Fruit fly (Drosophila melanogaster): ENCODE results near the gene CG45116.
"Not testable (repeated sequence)": the region's sequence is repeated elsewhere in the genome, so short reads cannot be mapped to it uniquely, and the experiment has no call there.

CG45116 gene

dm6 chr3L:22696930-22697329 is 2.3 kb upstream of the CG45116 start, which contains the start of gene CG32453:
Gene CG32453 (plus strand): TSS chr3L:22697230.
- not testable (repeated sequence) for TF ChIP-seq Dip3 (GFP tag; optimal IDR thresholded peaks at IDR 0.05); ara (GFP tag; IDR thresholded peaks at IDR 0.05); Kr (GFP tag; optimal IDR thresholded peaks at IDR 0.05)

DNA sequence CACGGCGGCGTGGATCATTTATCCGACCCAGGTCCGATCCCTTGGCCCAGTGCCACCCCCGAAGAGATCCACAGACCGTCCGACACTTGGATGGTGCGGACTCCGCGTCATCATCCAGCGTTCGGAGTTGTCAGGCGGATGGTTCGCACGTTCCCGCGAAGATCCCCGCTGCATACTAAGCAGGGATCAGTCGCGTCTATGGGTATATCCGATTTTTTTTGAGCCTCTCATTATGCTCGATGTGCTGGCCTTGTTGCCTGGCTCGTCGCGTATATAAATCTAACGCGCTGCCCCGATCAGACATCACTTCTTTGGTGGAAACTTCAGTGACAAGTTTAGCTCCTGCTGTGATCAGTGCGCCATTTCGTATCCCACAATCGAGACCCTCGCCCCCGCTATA is 12.6 kb downstream of the CG45116 start, which contains the start of gene CG11370:
Gene CG11370, plus strand, starts transcription at position 301 of the 400 bp plus-strand sequence.
- TF ChIP-seq Fer2 (tag; optimal IDR thresholded peaks at IDR 0.05), result no peak
- no peak for TF ChIP-seq hkb (optimal IDR thresholded peaks at IDR 0.05)
- TF ChIP-seq hkb (GFP tag; IDR thresholded peaks at IDR 0.05), result no peak
- TF ChIP-seq CG11456 (GFP tag; IDR thresholded peaks at IDR 0.05), result 0 out of 3 replicates have a peak, but pooled peaks have one; percentile 22
- TF ChIP-seq Dbx (GFP tag; IDR thresholded peaks at IDR 0.05), result no peak
- TF ChIP-seq tin (GFP tag; optimal IDR thresholded peaks at IDR 0.05), result no peak
- TF ChIP-seq HHEX (GFP tag; optimal IDR thresholded peaks at IDR 0.05), result no peak
- TF ChIP-seq CG2202 (tag; optimal IDR thresholded peaks at IDR 0.05), result no peak
- no peak for TF ChIP-seq CG13424 (tag; optimal IDR thresholded peaks at IDR 0.05)

DNA sequence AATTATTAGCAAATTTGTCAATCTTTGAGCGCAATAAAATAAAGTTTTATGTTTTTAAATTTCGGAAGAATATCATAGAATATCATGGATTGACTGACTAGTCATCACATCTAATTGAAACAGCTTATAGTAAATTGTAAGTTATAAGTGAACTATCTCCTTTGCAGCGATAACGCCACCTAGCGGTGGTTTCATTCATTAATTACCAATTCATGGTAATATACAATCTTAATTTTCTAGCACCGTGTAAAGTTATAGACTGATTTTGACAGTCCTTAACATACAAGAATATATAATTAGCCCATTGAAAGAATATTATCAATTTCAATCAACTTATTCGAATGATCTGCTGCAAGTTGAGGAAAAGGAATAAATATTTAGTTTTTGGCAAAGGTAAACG is 14.4 kb downstream of the CG45116 start:
- no peak for TF ChIP-seq trh (GFP tag; optimal IDR thresholded peaks at IDR 0.05)
- TF ChIP-seq CG15601 (tag; optimal IDR thresholded peaks at IDR 0.05), result peak; percentile 93
- no peak for TF ChIP-seq knrl (GFP tag; IDR thresholded peaks at IDR 0.05; ENCODE audit: partially characterized antibody)
- peak; percentile 12 for TF ChIP-seq stwl (tag; optimal IDR thresholded peaks at IDR 0.05)
- no peak for TF ChIP-seq C15 (GFP tag; IDR thresholded peaks at IDR 0.05)
- no peak for TF ChIP-seq row (GFP tag; IDR thresholded peaks at IDR 0.05)
- no peak for TF ChIP-seq lbe (GFP tag; optimal IDR thresholded peaks at IDR 0.05)
- TF ChIP-seq bigmax (GFP tag; optimal IDR thresholded peaks at IDR 0.05), result no peak
- TF ChIP-seq pnt (GFP tag; optimal IDR thresholded peaks at IDR 0.05), result no peak
- TF ChIP-seq CG14965 (GFP tag; optimal IDR thresholded peaks at IDR 0.05; ENCODE audit: borderline replicate concordance), result no peak
- TF ChIP-seq CTCF (GFP tag; optimal IDR thresholded peaks at IDR 0.05), result peak; percentile 88
- no peak for TF ChIP-seq crol (GFP tag; IDR thresholded peaks at IDR 0.05)
- TF ChIP-seq CG17328 (GFP tag; IDR thresholded peaks at IDR 0.05), result no peak
- TF ChIP-seq Dip2 (GFP tag; IDR thresholded peaks at IDR 0.05), result peak; percentile 61
- TF ChIP-seq Dip3 (GFP tag; optimal IDR thresholded peaks at IDR 0.05), result no peak
- TF ChIP-seq CG12299 (tag; optimal IDR thresholded peaks at IDR 0.05), result no peak
- no peak for TF ChIP-seq salm (tag; optimal IDR thresholded peaks at IDR 0.05)
- TF ChIP-seq Myb (GFP tag; optimal IDR thresholded peaks at IDR 0.05), result no peak

DNA sequence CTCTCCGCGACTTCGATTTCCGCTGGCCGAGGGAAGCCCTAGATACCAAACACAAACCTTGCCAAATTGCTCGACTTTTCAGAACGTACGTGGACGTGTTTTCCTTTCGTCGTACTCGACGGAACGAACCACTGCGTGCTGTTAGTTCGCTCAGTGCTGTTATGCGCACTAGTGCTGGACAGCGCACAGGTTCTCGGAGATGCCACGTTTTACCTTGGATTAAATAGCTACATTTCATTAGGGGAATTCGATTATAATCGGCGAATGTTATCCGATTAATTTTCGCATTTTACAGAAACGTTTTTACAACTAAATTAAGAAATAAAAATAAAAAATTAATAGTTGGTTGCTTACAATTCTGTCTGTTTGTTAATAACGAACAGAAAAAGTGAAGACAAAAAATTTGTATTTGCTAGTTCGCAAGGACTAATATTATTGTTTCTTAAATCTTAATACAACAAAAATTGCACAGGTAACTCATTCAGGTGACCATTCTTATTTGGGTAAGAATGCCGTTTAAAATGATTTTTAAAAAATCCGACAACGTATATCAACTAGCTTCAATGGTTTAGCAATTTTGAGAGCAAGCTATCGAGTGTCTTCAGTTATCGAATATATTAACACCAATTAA is 18.0 kb downstream of the CG45116 start, which contains the start of the genes ArfGAP3 and CG32452:
Gene ArfGAP3, minus strand, starts transcription at position 441 of the 631 bp plus-strand sequence.
Gene CG32452, plus strand, starts transcription at position 592 of the 631 bp plus-strand sequence.
- peak; percentile 63 for TF ChIP-seq Ssrp (tag; optimal IDR thresholded peaks at IDR 0.05)
- peak; percentile 54 for TF ChIP-seq gcm (GFP tag; optimal IDR thresholded peaks at IDR 0.05)
- peak; percentile 67 for TF ChIP-seq Dref (GFP tag; IDR thresholded peaks at IDR 0.05)
- no peak for TF ChIP-seq CG31365 (tag; optimal IDR thresholded peaks at IDR 0.05)
- TF ChIP-seq cas (GFP tag; IDR thresholded peaks at IDR 0.05), result no peak; the same call in 1 of the 2 replicates
- TF ChIP-seq Bdp1 (GFP tag; optimal IDR thresholded peaks at IDR 0.05), result peak; percentile 52
- peak; percentile 76 for TF ChIP-seq pzg (GFP tag; optimal IDR thresholded peaks at IDR 0.05)
- peak; percentile 86 for TF ChIP-seq Rfx (GFP tag; IDR thresholded peaks at IDR 0.05)
- TF ChIP-seq wek (GFP tag; optimal IDR thresholded peaks at IDR 0.05), result peak; percentile 96
- TF ChIP-seq CG5180 (GFP tag; optimal IDR thresholded peaks at IDR 0.05), result peak; percentile 33
- TF ChIP-seq mam (GFP tag; optimal IDR thresholded peaks at IDR 0.05), result peak; percentile 76
- peak; percentile 87 for TF ChIP-seq CG12391 (tag; optimal IDR thresholded peaks at IDR 0.05)
- peak; percentile 74 for TF ChIP-seq ssp (GFP tag; IDR thresholded peaks at IDR 0.05)
- peak; percentile 30 for TF ChIP-seq CG5245 (GFP tag; optimal IDR thresholded peaks at IDR 0.05)
- peak; percentile 39 for TF ChIP-seq jumu (GFP tag; optimal IDR thresholded peaks at IDR 0.05)
- TF ChIP-seq CG8359 (GFP tag; optimal IDR thresholded peaks at IDR 0.05; ENCODE audit: borderline replicate concordance), result no peak
- peak; percentile 67 for TF ChIP-seq CG17912 (GFP tag; optimal IDR thresholded peaks at IDR 0.05)
- TF ChIP-seq mirr (GFP tag; optimal IDR thresholded peaks at IDR 0.05), result peak; percentile 51
- TF ChIP-seq CG6272 (GFP tag; IDR thresholded peaks at IDR 0.05), result peak; percentile 53; the same call in 1 of the 2 replicates
